Fruit fly (Drosophila melanogaster) whole organism, prepupa: ENCODE data around the gene nAChRalpha5.

Experiments used
- Blimp-1 ChIP-seq: fragments of 200-800 bp; sonication (Bioruptor generic); optimal IDR thresholded peaks from 3 replicates; lab custom pipeline; 2017; ENCODE audit warnings: missing biosample characterization, missing genetic modification characterization, mild to moderate bottlenecking, moderate library complexity, missing genetic modification reagents
- CG11294 ChIP-seq: fragments of 200-800 bp; sonication (Bioruptor generic); IDR thresholded peaks from 2 replicates; pipeline ENCODE4 v1.3.6; 2022; ENCODE audit warnings: missing biosample characterization, missing genetic modification characterization
- CG32006 ChIP-seq: fragments of 200-800 bp; sonication (Bioruptor generic); optimal IDR thresholded peaks from 3 replicates; lab custom pipeline; 2017; ENCODE audit warnings: missing biosample characterization, mild to moderate bottlenecking, missing genetic modification characterization
- CG4318 ChIP-seq: fragments of 200-800 bp; sonication (Bioruptor generic); optimal IDR thresholded peaks from 3 replicates; lab custom pipeline; 2017; ENCODE audit warnings: missing biosample characterization, mild to moderate bottlenecking, missing genetic modification characterization
- CG6792 ChIP-seq: fragments of 200-800 bp; sonication (Bioruptor generic); optimal IDR thresholded peaks from 3 replicates; lab custom pipeline; 2016; ENCODE audit warnings: missing biosample characterization, missing genetic modification characterization
- CG8632 ChIP-seq: fragments of 200-800 bp; sonication (Bioruptor generic); optimal IDR thresholded peaks from 3 replicates; lab custom pipeline; 2016; ENCODE audit warnings: missing biosample characterization, missing genetic modification characterization
- Eip78C ChIP-seq: fragments of 200-800 bp; sonication (Bioruptor generic); peaks from one replicate; lab custom pipeline; 2016; ENCODE audit warnings: missing biosample characterization, missing genetic modification characterization
- Gug ChIP-seq: fragments of 200-800 bp; sonication (Bioruptor generic); IDR thresholded peaks from 2 replicates; pipeline ENCODE4 v1.3.6; 2022; ENCODE audit warnings: missing biosample characterization, missing genetic modification characterization
- Hr39 ChIP-seq: fragments of 200-800 bp; sonication (Bioruptor generic); optimal IDR thresholded peaks from 2 replicates; lab custom pipeline; 2016; ENCODE audit warnings: missing biosample characterization, missing genetic modification characterization
- Hr4 ChIP-seq: fragments of 200-800 bp; sonication (Bioruptor generic); optimal IDR thresholded peaks from 3 replicates; lab custom pipeline; 2016; ENCODE audit warnings: missing biosample characterization, missing genetic modification characterization
- OdsH ChIP-seq: fragments of 200-800 bp; sonication (Bioruptor generic); optimal IDR thresholded peaks from 3 replicates; lab custom pipeline; 2016; ENCODE audit warnings: missing biosample characterization, missing genetic modification characterization
- eg ChIP-seq: fragments of 200-800 bp; sonication (Bioruptor generic); IDR thresholded peaks from 3 replicates; pipeline ENCODE4 v1.3.6; 2022; ENCODE audit warnings: missing biosample characterization, missing genetic modification characterization
- svp ChIP-seq: fragments of 200-800 bp; sonication (Bioruptor generic); peaks from one replicate; lab custom pipeline; 2016; ENCODE audit warnings: missing biosample characterization, missing genetic modification characterization
- topi ChIP-seq: fragments of 200-800 bp; sonication (Bioruptor generic); optimal IDR thresholded peaks from 3 replicates; lab custom pipeline; 2016; ENCODE audit warnings: missing biosample characterization, missing genetic modification characterization

- TF ChIP-seq eg (no peak), Eip78C (GFP tag; lab: Kevin White, UChicago) (no peak), CG6792 (no peak), Blimp-1 (GFP tag; lab: Kevin White, UChicago) (no peak), OdsH (GFP tag; lab: Kevin White, UChicago) (no peak), Hr4 (GFP tag; lab: Kevin White, UChicago) (no peak), CG11294 (GFP tag; lab: Robert Waterston, UW) (no peak), Hr39 (GFP tag; lab: Kevin White, UChicago) (no peak), CG32006 (no peak), Gug (no peak), CG8632 (no peak), svp (GFP tag; lab: Kevin White, UChicago) (no peak), CG4318 (GFP tag; lab: Kevin White, UChicago) (no peak), topi (GFP tag; lab: Kevin White, UChicago) (no peak)
These were observed 80.9 kb downstream of the nAChRalpha5 start for dm6 chr2L:14120689-14121397.
